In the genomic region with DNA sequence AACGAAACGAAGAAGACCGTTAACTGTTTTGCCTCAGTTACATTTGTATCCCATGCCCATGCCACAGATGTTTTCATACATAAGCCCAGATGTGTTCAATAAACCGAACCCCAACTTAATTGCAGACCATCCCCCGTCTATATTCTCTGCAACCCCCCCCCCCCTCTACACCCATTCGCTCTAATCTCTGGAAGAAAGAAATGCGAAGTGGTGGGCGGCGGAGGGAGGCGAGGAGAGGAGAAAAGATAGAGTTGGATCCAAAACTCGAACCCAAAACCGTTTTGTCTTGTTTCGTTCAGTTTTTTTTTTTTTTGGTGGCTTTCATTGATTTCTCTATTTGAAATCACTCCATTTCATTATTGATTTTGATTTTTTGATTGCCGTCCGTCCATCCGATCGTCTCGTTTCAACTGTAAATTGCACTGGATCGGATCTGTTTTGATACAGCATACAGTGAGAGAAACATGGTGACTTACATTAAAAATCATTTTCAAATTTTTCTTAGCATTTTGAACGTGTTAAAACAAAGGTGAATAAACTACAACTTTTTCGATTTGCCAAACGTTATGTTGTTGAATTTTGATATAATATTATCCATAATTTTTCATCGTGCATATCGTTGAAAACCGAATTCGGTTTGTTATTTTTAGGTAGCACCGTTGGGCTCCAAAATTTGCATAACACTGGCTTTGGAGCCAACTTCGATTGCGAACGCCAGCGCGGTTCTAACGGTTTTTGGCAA, we compare ENCODE assay signal across 4 fruit fly cellular contexts.
A peak's percentile ranks its signal among the peaks of the same experiment; 100 is the strongest.
TF ChIP-seq lines count a peak whose summit lies in the region.

No protein-coding gene starts in this region.

- no peak for TF ChIP-seq CTCF in whole organism, embryonic (GFP tag; optimal IDR thresholded peaks at IDR 0.05; lab: Kevin White, UChicago)

TF ChIP-seq in whole organism, embryonic, 481 proteins besides CTCF, POLR2A, EP300 and RAD21 (continues in another document):
- TF ChIP-seq peb (GFP tag; IDR thresholded peaks at IDR 0.05; lab: Robert Waterston, UW) = no peak
- TF ChIP-seq CG2875 (GFP tag; optimal IDR thresholded peaks at IDR 0.05; lab: Kevin White, UChicago) = peak; percentile 26
- TF ChIP-seq Adf1 (GFP tag; IDR thresholded peaks at IDR 0.05; lab: Robert Waterston, UW) = no peak
- 0 out of 2 replicates have a peak, but pooled peaks have one; percentile 12 for TF ChIP-seq ssp (GFP tag; IDR thresholded peaks at IDR 0.05; lab: Robert Waterston, UW)
- peak; percentile 16 for TF ChIP-seq CG12219 (GFP tag; optimal IDR thresholded peaks at IDR 0.05; lab: Kevin White, UChicago)
- TF ChIP-seq Oli (tag; optimal IDR thresholded peaks at IDR 0.05; lab: Kevin White, UChicago) = peak; percentile 42
- TF ChIP-seq Neu2 (GFP tag; optimal IDR thresholded peaks at IDR 0.05; lab: Kevin White, UChicago; ENCODE audit: borderline replicate concordance) = no peak
- TF ChIP-seq CG10654 (GFP tag; optimal IDR thresholded peaks at IDR 0.05; lab: Kevin White, UChicago) = peak; percentile 7
- TF ChIP-seq slou (GFP tag; optimal IDR thresholded peaks at IDR 0.05; lab: Kevin White, UChicago) = no peak
- TF ChIP-seq CkIIα-i1 (GFP tag; IDR thresholded peaks at IDR 0.05; lab: Robert Waterston, UW) = no peak
- no peak for TF ChIP-seq ro (GFP tag; IDR thresholded peaks at IDR 0.05; lab: Robert Waterston, UW)
- no peak for TF ChIP-seq CG8359 (GFP tag; optimal IDR thresholded peaks at IDR 0.05; lab: Kevin White, UChicago; ENCODE audit: borderline replicate concordance)
- TF ChIP-seq lola (GFP tag; optimal IDR thresholded peaks at IDR 0.05; lab: Kevin White, UChicago) = peak in 1 of 3 experiments; percentile 14
- TF ChIP-seq CG9932 (GFP tag; IDR thresholded peaks at IDR 0.05; lab: Robert Waterston, UW) = no peak
- TF ChIP-seq ftz-f1 (GFP tag; optimal IDR thresholded peaks at IDR 0.05; lab: Kevin White, UChicago) = no peak
- TF ChIP-seq bsh (GFP tag; optimal IDR thresholded peaks at IDR 0.05; lab: Kevin White, UChicago) = peak in 1 of 2 experiments; percentile 73
- no peak for TF ChIP-seq CG14441 (GFP tag; IDR thresholded peaks at IDR 0.05; lab: Robert Waterston, UW)
- no peak for TF ChIP-seq CG5180 (GFP tag; optimal IDR thresholded peaks at IDR 0.05; lab: Kevin White, UChicago)
- TF ChIP-seq vfl (GFP tag; optimal IDR thresholded peaks at IDR 0.05; lab: Kevin White, UChicago) = no peak
- peak; percentile 49 for TF ChIP-seq nmo (GFP tag; optimal IDR thresholded peaks at IDR 0.05; lab: Kevin White, UChicago)

TF ChIP-seq in whole organism, prepupa, 60 proteins besides CTCF, POLR2A, EP300 and RAD21 (continues in another document):
- no peak for TF ChIP-seq CG6854 (GFP tag; optimal IDR thresholded peaks at IDR 0.05; lab: Kevin White, UChicago)
- no peak for TF ChIP-seq CG11762 (GFP tag; optimal IDR thresholded peaks at IDR 0.05; lab: Kevin White, UChicago; ENCODE audit: insufficient read depth)
- peak; percentile 45 for TF ChIP-seq CG6276 (GFP tag; optimal IDR thresholded peaks at IDR 0.05; lab: Kevin White, UChicago)
- peak; percentile 42 for TF ChIP-seq CG3919 (GFP tag; optimal IDR thresholded peaks at IDR 0.05; lab: Kevin White, UChicago)
- no peak for TF ChIP-seq Blimp-1 (GFP tag; optimal IDR thresholded peaks at IDR 0.05; lab: Kevin White, UChicago)
- TF ChIP-seq CG6792 (GFP tag; optimal IDR thresholded peaks at IDR 0.05; lab: Kevin White, UChicago) = peak; percentile 24
- no peak for TF ChIP-seq CG11294 (GFP tag; IDR thresholded peaks at IDR 0.05; lab: Robert Waterston, UW)
- peak; percentile 31 for TF ChIP-seq Smox (GFP tag; optimal IDR thresholded peaks at IDR 0.05; lab: Kevin White, UChicago)
- no peak for TF ChIP-seq CG3032 (tag; optimal IDR thresholded peaks at IDR 0.05; lab: Kevin White, UChicago)
- no peak for TF ChIP-seq CG6808 (GFP tag; optimal IDR thresholded peaks at IDR 0.05; lab: Kevin White, UChicago)
- TF ChIP-seq CG11902 (GFP tag; optimal IDR thresholded peaks at IDR 0.05; lab: Kevin White, UChicago) = no peak
- no peak for TF ChIP-seq Lpt (GFP tag; optimal IDR thresholded peaks at IDR 0.05; lab: Kevin White, UChicago)
- peak; percentile 87 for TF ChIP-seq Eip78C (GFP tag; lab: Kevin White, UChicago)
- no peak for TF ChIP-seq CG7368 (GFP tag; optimal IDR thresholded peaks at IDR 0.05; lab: Kevin White, UChicago)
- peak; percentile 44 for TF ChIP-seq pdm3 (GFP tag; optimal IDR thresholded peaks at IDR 0.05; lab: Kevin White, UChicago)
- TF ChIP-seq dsx (GFP tag; optimal IDR thresholded peaks at IDR 0.05; lab: Kevin White, UChicago; ENCODE audit: poor library complexity, severe bottlenecking) = no peak
- peak; percentile 27 for TF ChIP-seq CG8632 (GFP tag; optimal IDR thresholded peaks at IDR 0.05; lab: Kevin White, UChicago)
- peak; percentile 51 for TF ChIP-seq esn (GFP tag; optimal IDR thresholded peaks at IDR 0.05; lab: Kevin White, UChicago)
- TF ChIP-seq cyc (GFP tag; optimal IDR thresholded peaks at IDR 0.05; lab: Kevin White, UChicago) = peak; percentile 37
- TF ChIP-seq OdsH (GFP tag; optimal IDR thresholded peaks at IDR 0.05; lab: Kevin White, UChicago) = peak; percentile 44
- TF ChIP-seq ss (GFP tag; optimal IDR thresholded peaks at IDR 0.05; lab: Kevin White, UChicago) = no peak

TF ChIP-seq in whole organism, pupa, 21 proteins besides CTCF, POLR2A, EP300 and RAD21:
- peak; percentile 46 for TF ChIP-seq Ets98B (GFP tag; IDR thresholded peaks at IDR 0.05; lab: Robert Waterston, UW)
- peak; percentile 26 for TF ChIP-seq CG8301 (tag; optimal IDR thresholded peaks at IDR 0.05; lab: Kevin White, UChicago)
- TF ChIP-seq gl (tag; optimal IDR thresholded peaks at IDR 0.05; lab: Kevin White, UChicago) = no peak
- peak; percentile 8 for TF ChIP-seq CG34367 (tag; optimal IDR thresholded peaks at IDR 0.05; lab: Kevin White, UChicago)
- TF ChIP-seq CG14655 (GFP tag; optimal IDR thresholded peaks at IDR 0.05; lab: Kevin White, UChicago) = peak; percentile 36
- TF ChIP-seq CG8159 (tag; optimal IDR thresholded peaks at IDR 0.05; lab: Kevin White, UChicago) = no peak
- no peak for TF ChIP-seq D1 (tag; optimal IDR thresholded peaks at IDR 0.05; lab: Kevin White, UChicago)
- 0 out of 2 replicates have a peak, but pooled peaks have one; percentile 25 for TF ChIP-seq rn (GFP tag; IDR thresholded peaks at IDR 0.05; lab: Robert Waterston, UW)
- TF ChIP-seq EcR (GFP tag; optimal IDR thresholded peaks at IDR 0.05; lab: Kevin White, UChicago) = no peak
- TF ChIP-seq Pif1A (GFP tag; optimal IDR thresholded peaks at IDR 0.05; lab: Kevin White, UChicago) = peak; percentile 28
- no peak for TF ChIP-seq CG12605 (GFP tag; IDR thresholded peaks at IDR 0.05; lab: Robert Waterston, UW)
- TF ChIP-seq fd96Ca (GFP tag; IDR thresholded peaks at IDR 0.05; lab: Robert Waterston, UW) = no peak
- TF ChIP-seq Snoo (tag; optimal IDR thresholded peaks at IDR 0.05; lab: Kevin White, UChicago) = peak; percentile 2
- no peak for TF ChIP-seq CG32121 (GFP tag; IDR thresholded peaks at IDR 0.05; lab: Robert Waterston, UW)
- peak; percentile 53; the same call in 2 of the 3 replicates for TF ChIP-seq CG4496 (GFP tag; IDR thresholded peaks at IDR 0.05; lab: Robert Waterston, UW)
- TF ChIP-seq CG10348 (GFP tag; IDR thresholded peaks at IDR 0.05; lab: Robert Waterston, UW) = no peak
- peak; percentile 20 for TF ChIP-seq Pif1B (GFP tag; optimal IDR thresholded peaks at IDR 0.05; lab: Kevin White, UChicago)
- no peak for TF ChIP-seq CG13204 (GFP tag; optimal IDR thresholded peaks at IDR 0.05; lab: Kevin White, UChicago)
- TF ChIP-seq CG9948 (tag; optimal IDR thresholded peaks at IDR 0.05; lab: Kevin White, UChicago) = peak; percentile 16
- TF ChIP-seq CG17806 (tag; optimal IDR thresholded peaks at IDR 0.05; lab: Kevin White, UChicago) = peak; percentile 29
- TF ChIP-seq CG15710 (tag; optimal IDR thresholded peaks at IDR 0.05; lab: Kevin White, UChicago) = no peak
TF ChIP-seq in whole organism, pupa: peak in this region for 11.

TF ChIP-seq in whole organism, wandering third instar larva, 38 proteins besides CTCF, POLR2A, EP300 and RAD21:
- peak; percentile 3 for TF ChIP-seq ey (GFP tag; optimal IDR thresholded peaks at IDR 0.05; lab: Kevin White, UChicago)
- no peak for TF ChIP-seq Vsx2 (GFP tag; optimal IDR thresholded peaks at IDR 0.05; lab: Kevin White, UChicago; ENCODE audit: partially characterized antibody)
- no peak for TF ChIP-seq tai (GFP tag; optimal IDR thresholded peaks at IDR 0.05; lab: Kevin White, UChicago)
- TF ChIP-seq Hnf4 (GFP tag; optimal IDR thresholded peaks at IDR 0.05; lab: Kevin White, UChicago) = peak; percentile 2
- TF ChIP-seq Dif (GFP tag; optimal IDR thresholded peaks at IDR 0.05; lab: Kevin White, UChicago; ENCODE audit: partially characterized antibody) = no peak
- TF ChIP-seq N (GFP tag; optimal IDR thresholded peaks at IDR 0.05; lab: Kevin White, UChicago) = no peak
- peak in 1 of 2 experiments; percentile 12 for TF ChIP-seq foxo (GFP tag; optimal IDR thresholded peaks at IDR 0.05; lab: Kevin White, UChicago)
- no peak for TF ChIP-seq dsf (GFP tag; optimal IDR thresholded peaks at IDR 0.05; lab: Kevin White, UChicago; ENCODE audit: borderline replicate concordance)
- no peak for TF ChIP-seq CG9705 (GFP tag; optimal IDR thresholded peaks at IDR 0.05; lab: Kevin White, UChicago)
- TF ChIP-seq Dfd (GFP tag; optimal IDR thresholded peaks at IDR 0.05; lab: Kevin White, UChicago) = peak; percentile 9
TF ChIP-seq in whole organism, wandering third instar larva: peak in this region for 4.

Comparison
In these comparisons a context has a peak if more than half of its experiments do, and no peak if none do; other contexts are left out.
1. Of the 7 proteins assayed by ChIP-seq in both whole organism, embryonic and whole organism, prepupa: peak only in whole organism, embryonic: Blimp-1; only in whole organism, prepupa: Hr39; in both: Sox102F; in neither: 4.